Fruit fly (Drosophila melanogaster) whole organism, embryonic: ENCODE measurements around the gene CG13108.
A peak's percentile ranks its signal among the peaks of the same experiment; 100 is the strongest.

Experiments
- Atf-2 ChIP-seq: fragments of 200-800 bp; sonication (Bioruptor generic); optimal IDR thresholded peaks from 2 replicates; lab custom pipeline; 2016; ENCODE audit warnings: missing biosample characterization, missing genetic modification characterization
- CG1024 ChIP-seq: fragments of 200-800 bp; sonication (Bioruptor generic); IDR thresholded peaks from 2 replicates; pipeline ENCODE4 v1.3.6; 2022; ENCODE audit warnings: missing biosample characterization, missing genetic modification characterization
- CG10267 ChIP-seq: fragments of 200-800 bp; sonication (Bioruptor generic); optimal IDR thresholded peaks from 2 replicates; lab custom pipeline; 2018; ENCODE audit warnings: missing biosample characterization, mild to moderate bottlenecking, missing genetic modification characterization, moderate library complexity
- CG10321 ChIP-seq: fragments of 200-800 bp; sonication (Bioruptor generic); IDR thresholded peaks from 2 replicates; pipeline ENCODE4 v1.3.6; 2022; ENCODE audit warnings: missing biosample characterization, missing genetic modification characterization
- CG10543 ChIP-seq: fragments of 200-800 bp; sonication (Bioruptor generic); optimal IDR thresholded peaks from 3 replicates; lab custom pipeline; 2017; ENCODE audit warnings: missing biosample characterization, mild to moderate bottlenecking, missing genetic modification characterization, moderate library complexity
- CG11504 ChIP-seq: fragments of 200-800 bp; sonication (Bioruptor generic); optimal IDR thresholded peaks from 3 replicates; lab custom pipeline; 2019; ENCODE audit warnings: missing biosample characterization, mild to moderate bottlenecking, missing genetic modification characterization, moderate library complexity
- CG1233 ChIP-seq: fragments of 200-800 bp; sonication (Bioruptor generic); optimal IDR thresholded peaks from 4 replicates; lab custom pipeline; 2018; ENCODE audit warnings: missing biosample characterization, mild to moderate bottlenecking, missing genetic modification characterization
- CG12659 ChIP-seq: fragments of 200-800 bp; sonication (Bioruptor generic); optimal IDR thresholded peaks from 3 replicates; lab custom pipeline; 2017; ENCODE audit warnings: mild to moderate bottlenecking, missing biosample characterization, missing genetic modification reagents, missing genetic modification characterization
- CG13775 ChIP-seq: fragments of 200-800 bp; sonication (Bioruptor generic); optimal IDR thresholded peaks from 3 replicates; lab custom pipeline; 2017; ENCODE audit warnings: missing biosample characterization, mild to moderate bottlenecking, missing genetic modification characterization
- CG14710 ChIP-seq: fragments of 200-800 bp; sonication (Bioruptor generic); optimal IDR thresholded peaks from 3 replicates; lab custom pipeline; 2019; ENCODE audit warnings: missing biosample characterization, mild to moderate bottlenecking, missing genetic modification characterization, moderate library complexity
- CG14965 ChIP-seq: fragments of 200-800 bp; sonication (Bioruptor generic); optimal IDR thresholded peaks from 2 replicates; lab custom pipeline; 2016; ENCODE audit warnings: missing biosample characterization, missing genetic modification characterization, borderline replicate concordance
- CG15514 ChIP-seq: fragments of 200-800 bp; sonication (Bioruptor generic); optimal IDR thresholded peaks from 3 replicates; lab custom pipeline; 2017; ENCODE audit warnings: missing biosample characterization, missing genetic modification characterization, mild to moderate bottlenecking, moderate library complexity, missing genetic modification reagents
- CG15696 ChIP-seq: fragments of 200-800 bp; sonication (Bioruptor generic); optimal IDR thresholded peaks from 2 replicates; lab custom pipeline; 2019; ENCODE audit warnings: missing biosample characterization, mild to moderate bottlenecking, missing genetic modification characterization, moderate library complexity
- CG1647 ChIP-seq: fragments of 200-800 bp; sonication (Bioruptor generic); optimal IDR thresholded peaks from 3 replicates; lab custom pipeline; 2016; ENCODE audit warnings: missing biosample characterization, missing genetic modification characterization
- CG17359 ChIP-seq: fragments of 200-800 bp; sonication (Bioruptor generic); optimal IDR thresholded peaks from 3 replicates; lab custom pipeline; 2018; ENCODE audit warnings: missing biosample characterization, mild to moderate bottlenecking, missing genetic modification characterization, moderate library complexity
- CG17612 ChIP-seq: fragments of 200-800 bp; sonication (Bioruptor generic); IDR thresholded peaks from 2 replicates; pipeline ENCODE4 v1.3.6; 2022; ENCODE audit warnings: missing biosample characterization, missing genetic modification characterization
- CG18476 ChIP-seq: fragments of 200-800 bp; sonication (Bioruptor generic); optimal IDR thresholded peaks from 2 replicates; lab custom pipeline; 2016; ENCODE audit warnings: missing biosample characterization, mild to moderate bottlenecking, missing genetic modification characterization
- CG2116 ChIP-seq: fragments of 200-800 bp; sonication (Bioruptor generic); optimal IDR thresholded peaks from 3 replicates; lab custom pipeline; 2018; ENCODE audit warnings: missing biosample characterization, mild to moderate bottlenecking, missing genetic modification characterization
- CG2129 ChIP-seq: fragments of 200-800 bp; sonication (Bioruptor generic); IDR thresholded peaks from 2 replicates; pipeline ENCODE4 v1.3.6; 2022; ENCODE audit warnings: missing biosample characterization, missing genetic modification characterization; ENCODE audit not compliant: partially characterized antibody
- CG3065 ChIP-seq: fragments of 200-800 bp; sonication (Bioruptor generic); optimal IDR thresholded peaks from 2 replicates; lab custom pipeline; 2016; ENCODE audit warnings: missing biosample characterization, missing genetic modification characterization
- CG31388 ChIP-seq: fragments of 200-800 bp; sonication (Bioruptor generic); optimal IDR thresholded peaks from 2 replicates; lab custom pipeline; 2016; ENCODE audit warnings: missing biosample characterization, missing genetic modification characterization
- CG6683 ChIP-seq: fragments of 200-800 bp; sonication (Bioruptor generic); optimal IDR thresholded peaks from 2 replicates; lab custom pipeline; 2017; ENCODE audit warnings: missing biosample characterization, mild to moderate bottlenecking, missing genetic modification characterization, missing genetic modification reagents
- CG7556 ChIP-seq: fragments of 200-800 bp; sonication (Bioruptor generic); optimal IDR thresholded peaks from 2 replicates; lab custom pipeline; 2017; ENCODE audit warnings: missing biosample characterization, mild to moderate bottlenecking, missing genetic modification characterization
- CG9215 ChIP-seq: fragments of 200-800 bp; sonication (Bioruptor generic); IDR thresholded peaks from 2 replicates; pipeline ENCODE4 v1.3.6; 2022; ENCODE audit warnings: missing biosample characterization, missing genetic modification characterization
- Chrac-16 ChIP-seq: fragments of 200-800 bp; sonication (Bioruptor generic); optimal IDR thresholded peaks from 3 replicates; lab custom pipeline; 2016; ENCODE audit warnings: missing biosample characterization, missing genetic modification characterization
- CrebB ChIP-seq: fragments of 200-800 bp; sonication (Bioruptor generic); optimal IDR thresholded peaks from 3 replicates; lab custom pipeline; 2018; ENCODE audit warnings: missing biosample characterization, mild to moderate bottlenecking, missing genetic modification characterization
- Dfd ChIP-seq, 2 experiments: fragments of >200 bp; optimal IDR thresholded peaks; 2 replicates each; lab custom pipeline; 2017; ENCODE audit warnings: missing biosample characterization in 2 of 2, missing genetic modification characterization in 2 of 2
- E2f1 ChIP-seq: fragments of 200-800 bp; sonication (Bioruptor generic); IDR thresholded peaks from 2 replicates; pipeline ENCODE4 v1.3.6; 2022; ENCODE audit warnings: missing biosample characterization, missing genetic modification characterization
- ERR ChIP-seq: fragments of 200-800 bp; sonication (Bioruptor generic); optimal IDR thresholded peaks from 2 replicates; lab custom pipeline; 2016; ENCODE audit warnings: missing biosample characterization, missing genetic modification characterization
- Elba2 ChIP-seq: fragments of 200-800 bp; sonication (Bioruptor generic); optimal IDR thresholded peaks from 3 replicates; lab custom pipeline; 2016; ENCODE audit warnings: missing biosample characterization, missing genetic modification characterization
- Fer1 ChIP-seq: fragments of 200-800 bp; sonication (Bioruptor generic); optimal IDR thresholded peaks from 2 replicates; lab custom pipeline; 2017; ENCODE audit warnings: missing biosample characterization, mild to moderate bottlenecking, missing genetic modification characterization
- H15 ChIP-seq: fragments of 200-800 bp; sonication (Bioruptor generic); IDR thresholded peaks from 3 replicates; pipeline ENCODE4 v1.3.6; 2022; ENCODE audit warnings: missing biosample characterization, missing genetic modification characterization
- HmgD ChIP-seq: fragments of 200-800 bp; sonication (Bioruptor generic); optimal IDR thresholded peaks from 3 replicates; lab custom pipeline; 2016; ENCODE audit warnings: missing biosample characterization, missing genetic modification characterization
- Hr51 ChIP-seq, 2 experiments: fragments of 200-800 bp; sonication (Bioruptor generic); optimal IDR thresholded peaks; 2 replicates in 1 of 2; 3 replicates in 1 of 2; lab custom pipeline; 2016 to 2018; ENCODE audit warnings: missing biosample characterization in 2 of 2, missing genetic modification characterization in 2 of 2, mild to moderate bottlenecking in 1 of 2, moderate library complexity in 1 of 2
- Lhr ChIP-seq: fragments of 200-800 bp; sonication (Bioruptor generic); optimal IDR thresholded peaks from 3 replicates; lab custom pipeline; 2017; ENCODE audit warnings: mild to moderate bottlenecking, missing biosample characterization, missing genetic modification reagents, missing genetic modification characterization
- Lpt ChIP-seq: fragments of >200 bp; optimal IDR thresholded peaks from 2 replicates; lab custom pipeline; 2018; ENCODE audit warnings: missing biosample characterization, missing genetic modification characterization
- MESR4 ChIP-seq: fragments of 200-800 bp; sonication (Bioruptor generic); optimal IDR thresholded peaks from 2 replicates; lab custom pipeline; 2018; ENCODE audit warnings: missing biosample characterization, mild to moderate bottlenecking, missing genetic modification characterization, moderate library complexity
- Mrtf ChIP-seq: fragments of 200-800 bp; sonication (Bioruptor generic); IDR thresholded peaks from 3 replicates; pipeline ENCODE4 v1.3.6; 2022; ENCODE audit warnings: missing biosample characterization, missing genetic modification characterization
- NC2α ChIP-seq: fragments of 200-800 bp; sonication (Bioruptor generic); optimal IDR thresholded peaks from 2 replicates; lab custom pipeline; 2016; ENCODE audit warnings: missing biosample characterization, missing genetic modification characterization
- Neu2 ChIP-seq: fragments of 200-800 bp; sonication (Bioruptor generic); optimal IDR thresholded peaks from 3 replicates; lab custom pipeline; 2016; ENCODE audit warnings: missing biosample characterization, missing genetic modification characterization, borderline replicate concordance
- dysf ChIP-seq: fragments of 200-800 bp; sonication (Bioruptor generic); IDR thresholded peaks from 3 replicates; pipeline ENCODE4 v1.3.6; 2022; ENCODE audit warnings: missing biosample characterization, missing genetic modification characterization
- fd64A ChIP-seq: fragments of 200-800 bp; sonication (Bioruptor generic); optimal IDR thresholded peaks from 3 replicates; lab custom pipeline; 2018; ENCODE audit warnings: missing biosample characterization, mild to moderate bottlenecking, missing genetic modification characterization
- her ChIP-seq: fragments of 200-800 bp; sonication (Bioruptor generic); optimal IDR thresholded peaks from 2 replicates; lab custom pipeline; 2016; ENCODE audit warnings: missing biosample characterization, missing genetic modification characterization
- luna ChIP-seq: fragments of 200-800 bp; sonication (Bioruptor generic); optimal IDR thresholded peaks from 2 replicates; lab custom pipeline; 2016; ENCODE audit warnings: missing biosample characterization, missing genetic modification characterization
- onecut ChIP-seq: fragments of 200-800 bp; sonication (Bioruptor generic); IDR thresholded peaks from 2 replicates; pipeline ENCODE4 v1.3.6; 2022; ENCODE audit warnings: missing biosample characterization, missing genetic modification characterization
- pb ChIP-seq: fragments of 200-800 bp; sonication (Bioruptor generic); optimal IDR thresholded peaks from 3 replicates; lab custom pipeline; 2016; ENCODE audit warnings: missing biosample characterization, missing genetic modification characterization
- pita ChIP-seq: fragments of 200-800 bp; sonication (Bioruptor generic); optimal IDR thresholded peaks from 2 replicates; lab custom pipeline; 2017; ENCODE audit warnings: missing biosample characterization, mild to moderate bottlenecking, missing genetic modification characterization
- shn ChIP-seq: fragments of 200-800 bp; sonication (Bioruptor generic); optimal IDR thresholded peaks from 3 replicates; lab custom pipeline; 2016; ENCODE audit warnings: missing biosample characterization, missing genetic modification characterization
- unpg ChIP-seq: fragments of 200-800 bp; sonication (Bioruptor generic); optimal IDR thresholded peaks from 3 replicates; lab custom pipeline; 2018; ENCODE audit warnings: missing biosample characterization, mild to moderate bottlenecking, missing genetic modification characterization, moderate library complexity
- wdn ChIP-seq: fragments of 200-800 bp; sonication (Bioruptor generic); IDR thresholded peaks from 2 replicates; pipeline ENCODE4 v1.3.6; 2022; ENCODE audit warnings: missing biosample characterization, missing genetic modification characterization
- z ChIP-seq: fragments of 200-800 bp; sonication (Bioruptor generic); IDR thresholded peaks from 3 replicates; pipeline ENCODE4 v1.3.6; 2022; ENCODE audit warnings: missing biosample characterization, missing genetic modification characterization

CG13108 gene

DNA sequence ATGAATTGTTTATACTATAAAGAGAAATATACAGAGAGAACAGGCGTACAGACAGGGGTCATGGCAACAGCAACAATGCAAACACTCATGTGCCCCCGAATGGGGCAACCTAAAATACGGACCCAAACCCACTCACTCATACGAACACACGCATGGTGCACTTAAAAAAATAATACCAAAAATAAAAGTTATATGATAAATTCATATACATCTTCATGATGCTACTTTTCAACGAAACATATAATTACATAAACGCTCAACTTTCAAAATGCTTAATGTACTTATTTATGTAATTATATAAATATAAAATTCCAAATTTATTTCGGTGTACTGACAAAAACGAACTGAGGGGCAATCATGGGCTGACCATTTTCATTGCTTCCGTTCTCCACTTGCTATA is 30.9 kb upstream of the CG13108 start (continued):
- peak in 1 of 2 experiments; percentile 84 for TF ChIP-seq Hr51 (GFP tag; optimal IDR thresholded peaks at IDR 0.05; lab: Kevin White, UChicago)
- no peak for TF ChIP-seq Elba2
- no peak for TF ChIP-seq pita (GFP tag; lab: Kevin White, UChicago)
- no peak for TF ChIP-seq Dfd (GFP tag; optimal IDR thresholded peaks at IDR 0.05; lab: Kevin White, UChicago)
- peak; percentile 55 for TF ChIP-seq Chrac-16 (GFP tag; lab: Kevin White, UChicago)
- peak; percentile 90 for TF ChIP-seq CG14710 (tag; lab: Kevin White, UChicago)
- no peak for TF ChIP-seq CG1647
- TF ChIP-seq CG31388 (GFP tag; lab: Kevin White, UChicago): peak; percentile 22
- TF ChIP-seq CG3065 (GFP tag; lab: Kevin White, UChicago): no peak
- TF ChIP-seq luna (GFP tag; lab: Kevin White, UChicago): no peak
- no peak for TF ChIP-seq CG17612 (GFP tag; lab: Robert Waterston, UW)
- no peak for TF ChIP-seq CG14965 (GFP tag; lab: Kevin White, UChicago)
- TF ChIP-seq Lhr (GFP tag; lab: Kevin White, UChicago): peak; percentile 23
- no peak for TF ChIP-seq Lpt
- TF ChIP-seq MESR4 (GFP tag; lab: Kevin White, UChicago): no peak
- peak; percentile 35 for TF ChIP-seq CrebB (tag; lab: Kevin White, UChicago)
- peak; percentile 79 for TF ChIP-seq CG10267
- TF ChIP-seq CG15514 (GFP tag; lab: Kevin White, UChicago): no peak
- no peak for TF ChIP-seq Mrtf (GFP tag; lab: Robert Waterston, UW)
- no peak for TF ChIP-seq Atf-2 (GFP tag; lab: Kevin White, UChicago)
- no peak for TF ChIP-seq her (GFP tag; lab: Kevin White, UChicago)
- peak; percentile 51 for TF ChIP-seq E2f1 (GFP tag; lab: Robert Waterston, UW)
- TF ChIP-seq dysf (GFP tag; lab: Robert Waterston, UW): peak; percentile 60
- no peak for TF ChIP-seq Neu2 (GFP tag; lab: Kevin White, UChicago)
- peak; percentile 78 for TF ChIP-seq CG7556 (GFP tag; lab: Kevin White, UChicago)
- TF ChIP-seq HmgD: no peak
- peak; percentile 30 for TF ChIP-seq fd64A
- TF ChIP-seq CG11504 (tag; lab: Kevin White, UChicago): peak; percentile 83
- peak; percentile 68 for TF ChIP-seq Fer1
- TF ChIP-seq pb (GFP tag; lab: Kevin White, UChicago): no peak
- TF ChIP-seq z (GFP tag; lab: Robert Waterston, UW): no peak
- peak; percentile 61; the same call in 1 of the 3 replicates for TF ChIP-seq H15 (GFP tag; lab: Robert Waterston, UW)
- TF ChIP-seq CG1233 (GFP tag; lab: Kevin White, UChicago): peak; percentile 64
- peak; percentile 71 for TF ChIP-seq CG15696 (tag; lab: Kevin White, UChicago)
- TF ChIP-seq CG10543 (GFP tag; lab: Kevin White, UChicago): no peak
- TF ChIP-seq CG10321 (GFP tag; lab: Robert Waterston, UW): peak; percentile 29; the same call in 1 of the 2 replicates
- peak; percentile 50 for TF ChIP-seq CG13775 (GFP tag; lab: Kevin White, UChicago)
- TF ChIP-seq ERR (GFP tag; lab: Kevin White, UChicago): no peak
- no peak for TF ChIP-seq NC2α (GFP tag; lab: Kevin White, UChicago)
- no peak for TF ChIP-seq CG2129 (GFP tag; lab: Robert Waterston, UW)
- peak; percentile 32 for TF ChIP-seq CG2116 (GFP tag; lab: Kevin White, UChicago)
- TF ChIP-seq CG17359 (tag; lab: Kevin White, UChicago): peak; percentile 89
- peak; percentile 40 for TF ChIP-seq CG18476 (GFP tag; lab: Kevin White, UChicago)
- TF ChIP-seq CG9215 (GFP tag; lab: Robert Waterston, UW): no peak
- peak; percentile 43 for TF ChIP-seq CG12659 (GFP tag; lab: Kevin White, UChicago)
- peak; percentile 61; the same call in 1 of the 2 replicates for TF ChIP-seq onecut (GFP tag; lab: Robert Waterston, UW)
- TF ChIP-seq CG1024 (GFP tag; lab: Robert Waterston, UW): peak; percentile 45; the same call in 1 of the 2 replicates
- TF ChIP-seq unpg (GFP tag; lab: Kevin White, UChicago): peak; percentile 88
- no peak for TF ChIP-seq wdn (GFP tag; lab: Robert Waterston, UW)
- TF ChIP-seq shn (GFP tag; lab: Kevin White, UChicago): no peak
- peak; percentile 32 for TF ChIP-seq CG6683 (GFP tag; lab: Kevin White, UChicago)
